Worm (Caenorhabditis elegans) whole organism, midembryonic: ENCODE data around the gene glr-1.

Source experiments
- T22C8.4 ChIP-seq: fragments of 200-800 bp; sonication (Bioruptor generic); IDR thresholded peaks from 2 replicates; pipeline ENCODE4 v1.3.6; 2022; ENCODE audit warnings: missing genetic modification characterization, missing compliant biosample characterization
- cog-1 ChIP-seq: sonication (generic microtip); optimal IDR thresholded peaks from 2 replicates; lab custom pipeline; 2016; ENCODE audit warnings: missing genetic modification characterization, missing compliant biosample characterization
- flt-1 ChIP-seq: fragments of 200-800 bp; sonication (Bioruptor generic); IDR thresholded peaks from 2 replicates; pipeline ENCODE4 v1.3.6; 2022; ENCODE audit warnings: missing genetic modification characterization, missing compliant biosample characterization
- klf-2 ChIP-seq: fragments of 200-800 bp; sonication (Bioruptor generic); conservative IDR thresholded peaks from 2 replicates; pipeline ENCODE4 v1.3.6; 2022; ENCODE audit warnings: missing genetic modification reagents, missing genetic modification characterization, missing compliant biosample characterization
- med-1 ChIP-seq: sonication (generic microtip); optimal IDR thresholded peaks from 2 replicates; lab custom pipeline; 2017; ENCODE audit warnings: missing genetic modification characterization, mild to moderate bottlenecking, missing compliant biosample characterization, antibody characterized with exemption, missing genetic modification reagents; ENCODE audit not compliant: insufficient read depth
- ref-1 ChIP-seq: fragments of 200-800 bp; sonication (Bioruptor generic); conservative IDR thresholded peaks from 2 replicates; pipeline ENCODE4 v1.3.6; 2022; ENCODE audit warnings: missing genetic modification reagents, missing genetic modification characterization, missing compliant biosample characterization
- tab-1 ChIP-seq: fragments of 200-800 bp; sonication (Bioruptor generic); IDR thresholded peaks from 2 replicates; pipeline ENCODE4 v1.3.6; 2022; ENCODE audit warnings: missing genetic modification characterization, missing compliant biosample characterization
- ztf-23 ChIP-seq: fragments of 200-800 bp; sonication (Bioruptor generic); IDR thresholded peaks from 2 replicates; pipeline ENCODE4 v1.3.6; 2022; ENCODE audit warnings: missing genetic modification reagents, missing genetic modification characterization, missing compliant biosample characterization
- ztf-29 ChIP-seq: fragments of 200-800 bp; sonication (Bioruptor generic); IDR thresholded peaks from 2 replicates; pipeline ENCODE4 v1.3.6; 2022; ENCODE audit warnings: missing genetic modification reagents, missing genetic modification characterization, missing compliant biosample characterization

The glr-1 gene

ce11 chrIII:8594088-8594487 is 5.6 kb upstream of the glr-1 start:
- TF ChIP-seq ref-1 (GFP tag; lab: Robert Waterston, UW) (no peak), cog-1 (tag; lab: Kevin White, UChicago) (no peak), T22C8.4 (no peak), med-1 (no peak), klf-2 (GFP tag; lab: Robert Waterston, UW) (no peak), ztf-23 (GFP tag; lab: Robert Waterston, UW) (no peak), ztf-29 (GFP tag; lab: Robert Waterston, UW) (no peak), tab-1 (GFP tag; lab: Robert Waterston, UW) (no peak), flt-1 (GFP tag; lab: Robert Waterston, UW) (no peak)

- TF ChIP-seq ztf-23 (GFP tag; lab: Robert Waterston, UW) (no peak), ztf-29 (GFP tag; lab: Robert Waterston, UW) (no peak), tab-1 (GFP tag; lab: Robert Waterston, UW) (no peak), T22C8.4 (no peak), ref-1 (GFP tag; lab: Robert Waterston, UW) (no peak), cog-1 (tag; lab: Kevin White, UChicago) (no peak), flt-1 (GFP tag; lab: Robert Waterston, UW) (no peak), med-1 (no peak), klf-2 (GFP tag; lab: Robert Waterston, UW) (no peak)
These were observed 5.2 kb upstream of the glr-1 start, which contains the start of gene C06E1.7 for ce11 chrIII:8593620-8594019. TSS of gene C06E1.7 (minus strand) at chrIII:8593720.

DNA sequence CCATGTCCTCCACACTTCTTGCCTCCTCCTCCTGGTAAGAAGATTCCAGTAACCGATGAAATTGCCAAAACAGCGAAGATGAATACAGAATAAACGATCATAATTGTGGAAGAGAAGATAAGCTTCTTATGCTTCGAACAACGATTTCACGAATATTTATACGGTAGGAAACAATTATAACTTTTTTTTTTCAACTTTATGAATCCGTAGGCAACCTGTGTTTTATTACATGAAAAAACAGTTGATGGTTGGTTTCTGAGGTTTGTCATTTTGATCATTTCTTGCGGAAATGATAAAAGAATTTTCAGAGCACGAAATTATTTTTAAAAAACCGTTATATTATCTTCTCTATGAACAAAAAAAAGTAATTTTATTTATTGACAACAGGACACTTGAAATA is 2.4 kb upstream of the glr-1 start, which contains the start of gene fipr-16:
Gene fipr-16 (minus strand): TSS at position 101 of the 400 bp plus-strand sequence.
- TF ChIP-seq med-1 (no peak), ztf-29 (GFP tag; lab: Robert Waterston, UW) (no peak), flt-1 (GFP tag; lab: Robert Waterston, UW) (no peak), cog-1 (tag; lab: Kevin White, UChicago) (no peak), klf-2 (GFP tag; lab: Robert Waterston, UW) (no peak), ztf-23 (GFP tag; lab: Robert Waterston, UW) (no peak), T22C8.4 (no peak), ref-1 (GFP tag; lab: Robert Waterston, UW) (no peak), tab-1 (GFP tag; lab: Robert Waterston, UW) (no peak)

ce11 chrIII:8589195-8589594 is 753 bp upstream of the glr-1 start, which contains the start of gene fip-3:
TSS of gene fip-3 (minus strand) at chrIII:8589488.
- TF ChIP-seq flt-1 (GFP tag; lab: Robert Waterston, UW): no peak
- TF ChIP-seq T22C8.4: no peak
- no peak for TF ChIP-seq klf-2 (GFP tag; lab: Robert Waterston, UW)
- TF ChIP-seq cog-1 (tag; lab: Kevin White, UChicago): no peak
- no peak for TF ChIP-seq ztf-29 (GFP tag; lab: Robert Waterston, UW)
- no peak for TF ChIP-seq med-1
- no peak for TF ChIP-seq ztf-23 (GFP tag; lab: Robert Waterston, UW)
- TF ChIP-seq tab-1 (GFP tag; lab: Robert Waterston, UW): no peak
- no peak for TF ChIP-seq ref-1 (GFP tag; lab: Robert Waterston, UW)

DNA sequence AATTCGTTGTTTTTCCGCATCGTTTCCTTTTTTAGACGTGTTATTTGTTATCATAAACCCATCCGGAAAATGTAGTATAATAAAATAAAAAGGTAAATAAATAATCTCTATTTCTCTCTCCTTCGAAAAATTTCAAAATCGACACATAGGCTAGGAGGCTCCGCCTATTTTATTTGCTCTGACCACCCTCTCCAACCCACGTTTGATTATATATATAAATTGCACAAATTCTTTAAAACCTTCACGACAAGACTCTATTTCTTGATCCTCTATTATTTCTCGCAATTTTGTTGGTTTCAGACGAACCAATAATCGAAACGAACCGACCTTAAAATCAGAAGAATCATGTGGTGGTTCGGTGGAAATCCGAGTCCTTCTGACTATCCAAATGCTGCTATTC is 7.6 kb downstream of the glr-1 start, which contains the start of gene doxa-1:
Gene doxa-1 (plus strand): TSS at position 301 of the 400 bp plus-strand sequence.
- TF ChIP-seq cog-1 (tag; lab: Kevin White, UChicago) (no peak), med-1 (no peak), ztf-23 (GFP tag; lab: Robert Waterston, UW) (no peak), tab-1 (GFP tag; lab: Robert Waterston, UW) (no peak), klf-2 (GFP tag; lab: Robert Waterston, UW) (no peak), T22C8.4 (no peak), flt-1 (GFP tag; lab: Robert Waterston, UW) (no peak), ztf-29 (GFP tag; lab: Robert Waterston, UW) (no peak), ref-1 (GFP tag; lab: Robert Waterston, UW) (no peak)

- TF ChIP-seq T22C8.4 (no peak), med-1 (no peak)
These were observed 9.1 kb downstream of the glr-1 start for ce11 chrIII:8579367-8579766.

ce11 chrIII:8578381-8578780 is 10.1 kb downstream of the glr-1 start:
- TF ChIP-seq cog-1 (tag; lab: Kevin White, UChicago) (no peak), ref-1 (GFP tag; lab: Robert Waterston, UW) (no peak), med-1 (no peak), ztf-23 (GFP tag; lab: Robert Waterston, UW) (no peak), klf-2 (GFP tag; lab: Robert Waterston, UW) (no peak), tab-1 (GFP tag; lab: Robert Waterston, UW) (no peak), flt-1 (GFP tag; lab: Robert Waterston, UW) (no peak), ztf-29 (GFP tag; lab: Robert Waterston, UW) (no peak), T22C8.4 (no peak)

- TF ChIP-seq T22C8.4: no peak
- TF ChIP-seq ztf-23 (GFP tag; lab: Robert Waterston, UW): no peak
- no peak for TF ChIP-seq klf-2 (GFP tag; lab: Robert Waterston, UW)
- no peak for TF ChIP-seq ztf-29 (GFP tag; lab: Robert Waterston, UW)
- TF ChIP-seq cog-1 (tag; lab: Kevin White, UChicago): no peak
- no peak for TF ChIP-seq flt-1 (GFP tag; lab: Robert Waterston, UW)
- no peak for TF ChIP-seq tab-1 (GFP tag; lab: Robert Waterston, UW)
- no peak for TF ChIP-seq ref-1 (GFP tag; lab: Robert Waterston, UW)
These were observed 10.9 kb downstream of the glr-1 start for ce11 chrIII:8577534-8577933.

ce11 chrIII:8575359-8576101 is 12.9 kb downstream of the glr-1 start:
- TF ChIP-seq med-1: no peak
- no peak for TF ChIP-seq klf-2 (GFP tag; lab: Robert Waterston, UW)
- TF ChIP-seq tab-1 (GFP tag; lab: Robert Waterston, UW): no peak
- TF ChIP-seq flt-1 (GFP tag; lab: Robert Waterston, UW): no peak
- TF ChIP-seq ref-1 (GFP tag; lab: Robert Waterston, UW): no peak
- TF ChIP-seq ztf-29 (GFP tag; lab: Robert Waterston, UW): no peak
- no peak for TF ChIP-seq ztf-23 (GFP tag; lab: Robert Waterston, UW)
- no peak for TF ChIP-seq T22C8.4
- TF ChIP-seq cog-1 (tag; lab: Kevin White, UChicago): no peak
